Worm (Caenorhabditis elegans) whole organism, early embryonic: Measurements from ENCODE around the gene F46B3.9.

Experiments
- B0310.2 ChIP-seq: sonication (generic microtip); optimal IDR thresholded peaks from 2 replicates; lab custom pipeline; 2016; ENCODE audit warnings: mild to moderate bottlenecking, missing genetic modification characterization, missing compliant biosample characterization
- F13C5.2 ChIP-seq: sonication (generic microtip); optimal IDR thresholded peaks from 2 replicates; lab custom pipeline; 2017; ENCODE audit warnings: mild to moderate bottlenecking, missing genetic modification characterization, inconsistent platforms, missing compliant biosample characterization
- ama-1 ChIP-seq: fragments of 150-350 bp; optimal IDR thresholded peaks from 2 replicates; lab custom pipeline; 2014
- ceh-13 ChIP-seq: fragments of 200-800 bp; sonication (Bioruptor generic); optimal IDR thresholded peaks from 2 replicates; lab custom pipeline; 2018; ENCODE audit warnings: mild to moderate bottlenecking, missing genetic modification characterization, missing compliant biosample characterization
- ceh-36 ChIP-seq: sonication (generic microtip); optimal IDR thresholded peaks from 2 replicates; lab custom pipeline; 2016; ENCODE audit warnings: missing genetic modification characterization, inconsistent platforms, missing compliant biosample characterization
- flt-1 ChIP-seq: fragments of 200-800 bp; sonication (Bioruptor generic); IDR thresholded peaks from 2 replicates; pipeline ENCODE4 v1.3.6; 2022; ENCODE audit warnings: missing genetic modification characterization, missing compliant biosample characterization
- hmg-4 ChIP-seq: fragments of 200-800 bp; sonication (Bioruptor generic); optimal IDR thresholded peaks from 2 replicates; lab custom pipeline; 2018; ENCODE audit warnings: mild to moderate bottlenecking, missing genetic modification characterization, missing compliant biosample characterization
- hnd-1 ChIP-seq: sonication (generic microtip); optimal IDR thresholded peaks from 2 replicates; lab custom pipeline; 2016; ENCODE audit warnings: missing genetic modification characterization, missing compliant biosample characterization
- pes-1 ChIP-seq: fragments of 200-800 bp; sonication (Bioruptor generic); IDR thresholded peaks from 2 replicates; pipeline ENCODE4 v1.3.6; 2022; ENCODE audit warnings: missing genetic modification reagents, missing genetic modification characterization, missing compliant biosample characterization
- sea-1 ChIP-seq: fragments of 200-800 bp; sonication (Bioruptor generic); conservative IDR thresholded peaks from 2 replicates; pipeline ENCODE4 v1.3.6; 2022; ENCODE audit warnings: missing genetic modification characterization, missing compliant biosample characterization
- tbx-11 ChIP-seq: fragments of 200-800 bp; sonication (Bioruptor generic); IDR thresholded peaks from 2 replicates; pipeline ENCODE4 v1.3.6; 2022; ENCODE audit warnings: missing genetic modification characterization, missing compliant biosample characterization

DNA sequence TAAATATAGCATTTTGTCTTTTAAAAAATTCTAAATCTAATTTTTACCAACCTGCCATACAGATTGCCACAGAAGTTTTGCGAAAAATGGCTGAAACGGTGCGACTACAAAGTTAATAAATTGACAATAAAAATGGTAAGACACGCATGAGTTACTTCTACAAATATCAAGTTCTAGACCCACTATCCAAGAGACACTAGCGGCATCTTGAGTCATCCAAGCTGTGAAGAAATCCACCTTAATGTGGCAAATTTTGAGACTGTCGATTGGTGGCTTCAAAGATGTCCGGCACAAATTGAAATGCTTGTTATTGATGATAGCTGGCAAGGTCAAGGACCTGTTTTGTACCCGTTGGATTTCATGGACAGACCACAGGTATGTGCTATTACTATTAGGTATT is 8.4 kb upstream of the F46B3.9 start, which contains the start of gene F46B3.16:
- TF ChIP-seq ama-1 (no peak), tbx-11 (GFP tag; lab: Robert Waterston, UW) (no peak), ceh-36 (no peak), F13C5.2 (tag; lab: Kevin White, UChicago) (no peak), hmg-4 (GFP tag; lab: Kevin White, UChicago) (no peak), B0310.2 (no peak), flt-1 (GFP tag; lab: Robert Waterston, UW) (no peak), sea-1 (GFP tag; lab: Robert Waterston, UW) (no peak), pes-1 (GFP tag; lab: Robert Waterston, UW) (no peak), hnd-1 (no peak), ceh-13 (GFP tag; lab: Kevin White, UChicago) (no peak)
